Worm (Caenorhabditis elegans): ENCODE results near the gene nlp-11.
A peak's percentile ranks its signal among the peaks of the same experiment; 100 is the strongest.

nlp-11 gene

DNA sequence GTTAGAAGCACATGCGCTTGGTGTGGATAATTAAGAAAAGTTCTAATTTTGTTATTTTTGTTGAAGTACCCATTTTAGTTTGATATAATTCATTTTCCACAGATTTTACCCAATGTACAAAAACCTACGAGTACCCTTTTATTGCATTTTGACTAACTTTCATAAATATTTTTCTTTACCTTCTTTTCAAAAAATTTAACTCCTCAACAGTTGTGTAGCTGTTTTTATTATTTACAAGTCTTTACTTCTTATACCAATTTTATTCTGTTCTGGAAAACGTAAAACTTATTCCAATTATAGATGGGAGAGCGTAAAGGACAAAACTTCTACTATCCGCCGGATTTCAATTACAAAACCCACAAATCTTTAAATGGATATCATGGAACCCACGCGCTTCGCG is 42.5 kb downstream of the nlp-11 start, which contains the start of gene ZK1307.9:
TSS of gene ZK1307.9 (plus strand) at position 301 of the 400 bp plus-strand sequence.
- TF ChIP-seq ceh-14 (tag; optimal IDR thresholded peaks at IDR 0.05), result no peak
- no peak for TF ChIP-seq ceh-22 (tag; optimal IDR thresholded peaks at IDR 0.05)
- TF ChIP-seq pag-3 (tag; optimal IDR thresholded peaks at IDR 0.05; ENCODE audit: borderline replicate concordance), result no peak
- TF ChIP-seq F13H6.1 (tag; optimal IDR thresholded peaks at IDR 0.05), result no peak
- no peak for TF ChIP-seq ceh-2 (tag; optimal IDR thresholded peaks at IDR 0.05)
- no peak for TF ChIP-seq sox-2 (GFP tag; IDR thresholded peaks at IDR 0.05)
- TF ChIP-seq ceh-9 (tag; optimal IDR thresholded peaks at IDR 0.05), result no peak
- no peak for TF ChIP-seq hlh-30 (tag; optimal IDR thresholded peaks at IDR 0.05; ENCODE audit: insufficient read depth)
- TF ChIP-seq ceh-45 (GFP tag; IDR thresholded peaks at IDR 0.05), result no peak
- TF ChIP-seq C38D4.7 (GFP tag; optimal IDR thresholded peaks at IDR 0.05), result no peak
- no peak for TF ChIP-seq ama-1 (optimal IDR thresholded peaks at IDR 0.05)
- TF ChIP-seq pax-1 (tag; optimal IDR thresholded peaks at IDR 0.05), result no peak
- TF ChIP-seq pros-1 (tag; optimal IDR thresholded peaks at IDR 0.05), result no peak
- TF ChIP-seq elt-2 (tag; optimal IDR thresholded peaks at IDR 0.05), result no peak
- TF ChIP-seq nhr-232 (tag; optimal IDR thresholded peaks at IDR 0.05), result no peak
- TF ChIP-seq ceh-31 (tag; optimal IDR thresholded peaks at IDR 0.05), result no peak
- no peak for TF ChIP-seq mec-3 (tag; optimal IDR thresholded peaks at IDR 0.05; ENCODE audit: borderline replicate concordance)
- no peak for TF ChIP-seq hlh-13 (GFP tag; optimal IDR thresholded peaks at IDR 0.05)

DNA sequence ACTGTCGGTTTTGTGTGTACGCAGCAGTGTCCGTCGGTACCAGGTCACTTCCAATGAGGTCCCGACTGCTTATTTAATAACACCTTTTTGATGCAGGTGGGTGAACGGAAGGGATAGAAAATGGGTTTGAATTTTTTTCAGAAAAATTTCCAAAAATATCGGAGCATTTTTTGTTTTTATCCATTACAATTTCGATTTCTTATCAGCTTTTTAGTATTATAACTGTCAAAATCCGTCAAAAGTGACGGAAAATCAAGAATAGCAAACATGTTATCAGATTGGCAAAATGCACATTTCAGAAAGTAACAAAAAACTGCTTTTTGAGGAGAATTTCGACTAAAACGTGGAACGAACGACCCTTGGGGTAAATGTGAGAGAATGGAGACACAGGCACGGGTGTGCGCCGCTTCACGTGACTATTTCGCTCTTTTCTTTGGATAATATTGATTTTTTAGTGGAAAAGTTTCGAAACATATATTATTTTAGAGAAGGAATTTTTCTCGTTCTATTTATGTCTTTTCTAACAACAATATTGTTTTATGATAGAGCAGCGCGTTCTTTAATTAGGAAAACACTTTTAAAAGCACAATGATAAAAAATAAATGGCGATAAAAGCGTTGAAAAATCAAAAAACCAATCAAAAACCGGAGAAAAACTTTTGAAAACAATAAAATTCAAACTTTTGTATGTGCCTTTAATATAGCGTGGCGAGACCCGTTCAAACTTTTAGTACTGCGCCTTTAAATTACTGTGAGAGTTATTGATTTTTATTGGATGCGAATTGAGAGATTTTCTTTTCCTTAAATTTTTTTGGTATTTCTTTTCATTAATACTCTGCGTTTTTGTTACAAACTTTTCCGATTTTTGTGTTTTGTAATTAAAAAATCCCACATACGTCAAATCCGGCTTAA is 44.6 kb downstream of the nlp-11 start, which contains the start of gene sqv-8:
TSS of gene sqv-8 (plus strand) at position 51 of the 911 bp plus-strand sequence.
- peak; percentile 46 for TF ChIP-seq ceh-48 (tag; optimal IDR thresholded peaks at IDR 0.05)
- TF ChIP-seq hlh-13 (GFP tag; optimal IDR thresholded peaks at IDR 0.05), result no peak
- peak; percentile 87 for TF ChIP-seq hlh-30 (tag; optimal IDR thresholded peaks at IDR 0.05; ENCODE audit: insufficient read depth)

DNA sequence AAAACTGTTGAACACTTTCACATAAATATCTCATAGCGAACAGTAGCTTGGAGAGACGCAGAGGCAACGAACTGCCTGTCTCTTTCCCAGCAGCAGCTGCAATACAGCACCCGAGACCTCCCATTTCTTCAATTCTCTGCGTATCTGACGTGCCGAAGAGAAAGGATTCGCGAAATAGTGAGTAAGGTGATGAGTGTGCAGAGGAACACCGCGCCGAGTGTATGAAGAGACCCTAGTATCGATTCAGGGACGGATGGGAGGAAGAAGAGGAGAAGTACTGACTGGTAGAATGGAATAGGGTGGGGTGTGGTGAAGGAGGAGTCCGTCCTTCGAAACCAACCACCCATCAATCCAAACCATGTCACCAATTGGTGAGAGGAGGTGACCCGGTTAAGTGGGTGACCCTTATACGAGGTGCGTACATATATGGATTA is 45.6 kb downstream of the nlp-11 start:
- peak; percentile 47 for TF ChIP-seq C08G9.2 (tag; optimal IDR thresholded peaks at IDR 0.05)
- TF ChIP-seq F13H6.1 (tag; optimal IDR thresholded peaks at IDR 0.05), result no peak
- TF ChIP-seq ceh-30 (tag; optimal IDR thresholded peaks at IDR 0.05), result peak; percentile 58
- no peak for TF ChIP-seq unc-3 (GFP tag; conservative IDR thresholded peaks at IDR 0.05)
- TF ChIP-seq unc-3 (tag; optimal IDR thresholded peaks at IDR 0.05), result no peak
- TF ChIP-seq ceh-34 (tag; optimal IDR thresholded peaks at IDR 0.05), result peak; percentile 76
- TF ChIP-seq pha-2 (tag; optimal IDR thresholded peaks at IDR 0.05), result peak; percentile 3
- TF ChIP-seq ceh-31 (tag; optimal IDR thresholded peaks at IDR 0.05), result peak; percentile 87
- TF ChIP-seq ttx-3 (tag; optimal IDR thresholded peaks at IDR 0.05), result no peak
- TF ChIP-seq fax-1 (tag; optimal IDR thresholded peaks at IDR 0.05), result no peak
- TF ChIP-seq rnt-1 (tag; optimal IDR thresholded peaks at IDR 0.05), result peak; percentile 59
- TF ChIP-seq unc-86 (tag; optimal IDR thresholded peaks at IDR 0.05), result no peak
- no peak for TF ChIP-seq ceh-19 (GFP tag; optimal IDR thresholded peaks at IDR 0.05)
- peak; percentile 19 for TF ChIP-seq unc-42 (tag; optimal IDR thresholded peaks at IDR 0.05)
- no peak for TF ChIP-seq T23F11.4 (GFP tag; optimal IDR thresholded peaks at IDR 0.05)
- TF ChIP-seq tbx-7 (tag; optimal IDR thresholded peaks at IDR 0.05), result no peak
- no peak for TF ChIP-seq mec-3 (tag; optimal IDR thresholded peaks at IDR 0.05; ENCODE audit: borderline replicate concordance)
- no peak for TF ChIP-seq ceh-24 (tag; optimal IDR thresholded peaks at IDR 0.05)
- TF ChIP-seq zip-5 (tag; optimal IDR thresholded peaks at IDR 0.05), result no peak
- TF ChIP-seq syd-9 (tag; optimal IDR thresholded peaks at IDR 0.05), result peak; percentile 46
- TF ChIP-seq gmeb-2 (tag; optimal IDR thresholded peaks at IDR 0.05), result no peak
- peak; percentile 18 for TF ChIP-seq ets-4 (tag; optimal IDR thresholded peaks at IDR 0.05)
- TF ChIP-seq fkh-6 (tag; optimal IDR thresholded peaks at IDR 0.05), result no peak
- no peak for TF ChIP-seq pha-4 (tag; optimal IDR thresholded peaks at IDR 0.05)
- peak; percentile 56 for TF ChIP-seq ceh-18 (tag; optimal IDR thresholded peaks at IDR 0.05)
- no peak for TF ChIP-seq pqm-1 (tag; optimal IDR thresholded peaks at IDR 0.05)
- peak; percentile 13 for TF ChIP-seq sdc-2 (tag; optimal IDR thresholded peaks at IDR 0.05)
- no peak for TF ChIP-seq madf-2 (tag; optimal IDR thresholded peaks at IDR 0.05)
- no peak for TF ChIP-seq nhr-11 (tag; optimal IDR thresholded peaks at IDR 0.05)
- TF ChIP-seq hlh-8 (tag; optimal IDR thresholded peaks at IDR 0.05), result no peak
- no peak for TF ChIP-seq pax-1 (tag; optimal IDR thresholded peaks at IDR 0.05)
- no peak for TF ChIP-seq hlh-13 (GFP tag; optimal IDR thresholded peaks at IDR 0.05)
- TF ChIP-seq hlh-15 (tag; optimal IDR thresholded peaks at IDR 0.05), result no peak
- TF ChIP-seq elt-4 (tag; optimal IDR thresholded peaks at IDR 0.05), result no peak
